Fruit fly (Drosophila melanogaster): ENCODE results near the gene Crk.
A peak's percentile ranks its signal among the peaks of the same experiment; 100 is the strongest.

Gene Crk

dm6 chr4:225824-226223, 15.8 kb downstream of the Crk start:
- TF ChIP-seq cic (GFP tag; optimal IDR thresholded peaks at IDR 0.05) (peak; percentile 51), CG12768 (GFP tag; optimal IDR thresholded peaks at IDR 0.05) (no peak), kay (GFP tag; ENCODE audit: borderline replicate concordance) (peak; percentile 86), CG33017 (tag; optimal IDR thresholded peaks at IDR 0.05) (no peak), ovo (GFP tag; optimal IDR thresholded peaks at IDR 0.05) (no peak), CG7045 (GFP tag; optimal IDR thresholded peaks at IDR 0.05) (no peak), CG14711 (tag; optimal IDR thresholded peaks at IDR 0.05) (no peak), Mnt (GFP tag; optimal IDR thresholded peaks at IDR 0.05) (no peak), bab1 (GFP tag; optimal IDR thresholded peaks at IDR 0.05) (no peak), CG5204 (GFP tag; optimal IDR thresholded peaks at IDR 0.05) (peak; percentile 14), Hr96 (GFP tag; optimal IDR thresholded peaks at IDR 0.05) (no peak), tj (GFP tag; optimal IDR thresholded peaks at IDR 0.05) (no peak), pad (GFP tag; optimal IDR thresholded peaks at IDR 0.05) (no peak)

- TF ChIP-seq CG33017 (tag; optimal IDR thresholded peaks at IDR 0.05), result no peak
- TF ChIP-seq kay (GFP tag; ENCODE audit: borderline replicate concordance), result no peak
- TF ChIP-seq Hr96 (GFP tag; optimal IDR thresholded peaks at IDR 0.05), result no peak
- TF ChIP-seq CG5204 (GFP tag; optimal IDR thresholded peaks at IDR 0.05), result no peak
- TF ChIP-seq tj (GFP tag; optimal IDR thresholded peaks at IDR 0.05), result no peak
- TF ChIP-seq Crg-1 (GFP tag; optimal IDR thresholded peaks at IDR 0.05), result no peak
- TF ChIP-seq toe (GFP tag; optimal IDR thresholded peaks at IDR 0.05), result no peak
Observed at dm6 chr4:226751-227150, 16.7 kb downstream of the Crk start.

dm6 chr4:227648-228047, 17.6 kb downstream of the Crk start, which contains the start of the genes CG31999 and yellow-h:
Gene CG31999, minus strand, starts transcription at chr4:227748.
Gene yellow-h, plus strand, starts transcription at chr4:227922.
- peak; percentile 17 for TF ChIP-seq bab1 (GFP tag; optimal IDR thresholded peaks at IDR 0.05)
- peak; percentile 38 for TF ChIP-seq kay (GFP tag; ENCODE audit: borderline replicate concordance)
- no peak for TF ChIP-seq Hr96 (GFP tag; optimal IDR thresholded peaks at IDR 0.05)

- no peak for TF ChIP-seq bab1 (GFP tag; optimal IDR thresholded peaks at IDR 0.05)
Observed at dm6 chr4:230430-230829, 20.4 kb downstream of the Crk start, which contains the start of gene CG1674. Gene CG1674, plus strand, starts transcription at chr4:230730.

- TF ChIP-seq CG7101 (tag; optimal IDR thresholded peaks at IDR 0.05) (no peak), kay (GFP tag; ENCODE audit: borderline replicate concordance) (no peak), pad (GFP tag; optimal IDR thresholded peaks at IDR 0.05) (no peak), cic (GFP tag; optimal IDR thresholded peaks at IDR 0.05) (no peak), Clk (GFP tag; optimal IDR thresholded peaks at IDR 0.05) (no peak), cnc (optimal IDR thresholded peaks at IDR 0.05) (no peak), CG11617 (GFP tag; optimal IDR thresholded peaks at IDR 0.05) (no peak), tj (GFP tag; optimal IDR thresholded peaks at IDR 0.05) (no peak), CG33017 (tag; optimal IDR thresholded peaks at IDR 0.05) (no peak), toe (GFP tag; optimal IDR thresholded peaks at IDR 0.05) (no peak), bab1 (GFP tag; optimal IDR thresholded peaks at IDR 0.05) (no peak), Crg-1 (GFP tag; optimal IDR thresholded peaks at IDR 0.05) (no peak), CG12768 (GFP tag; optimal IDR thresholded peaks at IDR 0.05) (no peak), ovo (GFP tag; optimal IDR thresholded peaks at IDR 0.05) (no peak), CG7045 (GFP tag; optimal IDR thresholded peaks at IDR 0.05) (no peak), CG14711 (tag; optimal IDR thresholded peaks at IDR 0.05) (no peak), CG1620 (GFP tag; optimal IDR thresholded peaks at IDR 0.05) (no peak), CG5204 (GFP tag; optimal IDR thresholded peaks at IDR 0.05) (no peak), Hr96 (GFP tag; optimal IDR thresholded peaks at IDR 0.05) (no peak)
Observed at dm6 chr4:231185-231584, 21.2 kb downstream of the Crk start.

- TF ChIP-seq toe (GFP tag; optimal IDR thresholded peaks at IDR 0.05) (no peak), kay (GFP tag; ENCODE audit: borderline replicate concordance) (peak; percentile 20), CG14711 (tag; optimal IDR thresholded peaks at IDR 0.05) (no peak)
Observed at dm6 chr4:238400-238799, 28.4 kb downstream of the Crk start.

dm6 chr4:240850-241249, 30.8 kb downstream of the Crk start:
- peak; percentile 91 for TF ChIP-seq kay (GFP tag; ENCODE audit: borderline replicate concordance)
- TF ChIP-seq ovo (GFP tag; optimal IDR thresholded peaks at IDR 0.05), result no peak

dm6 chr4:253176-253575, 43.2 kb downstream of the Crk start, which contains the start of gene dpr7:
Gene dpr7, minus strand, starts transcription at chr4:253329.
- TF ChIP-seq ovo (GFP tag; optimal IDR thresholded peaks at IDR 0.05) (no peak), CG14711 (tag; optimal IDR thresholded peaks at IDR 0.05) (no peak), Crg-1 (GFP tag; optimal IDR thresholded peaks at IDR 0.05) (no peak), toe (GFP tag; optimal IDR thresholded peaks at IDR 0.05) (no peak), pad (GFP tag; optimal IDR thresholded peaks at IDR 0.05) (no peak), cnc (optimal IDR thresholded peaks at IDR 0.05) (no peak), Clk (GFP tag; optimal IDR thresholded peaks at IDR 0.05) (no peak), Hr96 (GFP tag; optimal IDR thresholded peaks at IDR 0.05) (no peak), kay (GFP tag; ENCODE audit: borderline replicate concordance) (no peak), CG11617 (GFP tag; optimal IDR thresholded peaks at IDR 0.05) (no peak), CG7045 (GFP tag; optimal IDR thresholded peaks at IDR 0.05) (no peak), CG33017 (tag; optimal IDR thresholded peaks at IDR 0.05) (no peak), Mnt (GFP tag; optimal IDR thresholded peaks at IDR 0.05) (no peak), cic (GFP tag; optimal IDR thresholded peaks at IDR 0.05) (no peak), CG12768 (GFP tag; optimal IDR thresholded peaks at IDR 0.05) (no peak), bab1 (GFP tag; optimal IDR thresholded peaks at IDR 0.05) (no peak), CG7101 (tag; optimal IDR thresholded peaks at IDR 0.05) (no peak), CG5204 (GFP tag; optimal IDR thresholded peaks at IDR 0.05) (no peak), tj (GFP tag; optimal IDR thresholded peaks at IDR 0.05) (no peak), CG1620 (GFP tag; optimal IDR thresholded peaks at IDR 0.05) (no peak)
